Fruit fly (Drosophila melanogaster) whole organism, embryonic: ENCODE results near the gene Snx6.

ENCODE experiments used
- Ada2b ChIP-seq: fragments of 200-800 bp; sonication (Bioruptor generic); IDR thresholded peaks from 2 replicates; pipeline ENCODE4 v1.3.6; 2022; ENCODE audit warnings: missing biosample characterization, missing genetic modification characterization
- Asciz ChIP-seq: fragments of 200-800 bp; sonication (Bioruptor generic); optimal IDR thresholded peaks from 2 replicates; lab custom pipeline; 2017; ENCODE audit warnings: missing biosample characterization, mild to moderate bottlenecking, missing genetic modification characterization, missing genetic modification reagents
- CG10431 ChIP-seq: fragments of 200-800 bp; sonication (Bioruptor generic); optimal IDR thresholded peaks from 3 replicates; lab custom pipeline; 2018; ENCODE audit warnings: missing biosample characterization, mild to moderate bottlenecking, missing genetic modification characterization
- CG11247 ChIP-seq: fragments of 200-800 bp; sonication (Bioruptor generic); IDR thresholded peaks from 2 replicates; pipeline ENCODE4 v1.3.6; 2022; ENCODE audit warnings: missing biosample characterization, missing genetic modification characterization
- CG1233 ChIP-seq: fragments of 200-800 bp; sonication (Bioruptor generic); optimal IDR thresholded peaks from 4 replicates; lab custom pipeline; 2018; ENCODE audit warnings: missing biosample characterization, mild to moderate bottlenecking, missing genetic modification characterization
- CG12659 ChIP-seq: fragments of 200-800 bp; sonication (Bioruptor generic); optimal IDR thresholded peaks from 3 replicates; lab custom pipeline; 2017; ENCODE audit warnings: mild to moderate bottlenecking, missing biosample characterization, missing genetic modification reagents, missing genetic modification characterization
- CG12942 ChIP-seq: fragments of 200-800 bp; sonication (Bioruptor generic); optimal IDR thresholded peaks from 3 replicates; lab custom pipeline; 2016; ENCODE audit warnings: missing biosample characterization, missing genetic modification characterization
- CG14441 ChIP-seq: fragments of 200-800 bp; sonication (Bioruptor generic); IDR thresholded peaks from 2 replicates; pipeline ENCODE4 v1.3.6; 2022; ENCODE audit warnings: missing biosample characterization, missing genetic modification characterization
- CG15269 ChIP-seq: fragments of 200-800 bp; sonication (Bioruptor generic); optimal IDR thresholded peaks from 2 replicates; lab custom pipeline; 2018; ENCODE audit warnings: missing biosample characterization, mild to moderate bottlenecking, missing genetic modification characterization, moderate library complexity
- CG17328 ChIP-seq: fragments of 200-800 bp; sonication (Bioruptor generic); IDR thresholded peaks from 2 replicates; pipeline ENCODE4 v1.3.6; 2022; ENCODE audit warnings: missing biosample characterization, missing genetic modification characterization
- CG17385 ChIP-seq: fragments of 200-800 bp; sonication (Bioruptor generic); optimal IDR thresholded peaks from 3 replicates; lab custom pipeline; 2018; ENCODE audit warnings: missing biosample characterization, mild to moderate bottlenecking, missing genetic modification characterization
- CG17829 ChIP-seq: fragments of 200-800 bp; optimal IDR thresholded peaks from 2 replicates; lab custom pipeline; 2019; ENCODE audit warnings: missing biosample characterization, mild to moderate bottlenecking, missing genetic modification characterization, moderate library complexity
- CG18262 ChIP-seq: fragments of 200-800 bp; optimal IDR thresholded peaks from 3 replicates; lab custom pipeline; 2019; ENCODE audit warnings: missing biosample characterization, mild to moderate bottlenecking, missing genetic modification characterization, moderate library complexity
- CG18599 ChIP-seq: fragments of 200-800 bp; sonication (Bioruptor generic); optimal IDR thresholded peaks from 3 replicates; lab custom pipeline; 2017; ENCODE audit warnings: missing biosample characterization, missing genetic modification characterization, mild to moderate bottlenecking, moderate library complexity, missing genetic modification reagents
- CG2875 ChIP-seq: fragments of 200-800 bp; sonication (Bioruptor generic); optimal IDR thresholded peaks from 2 replicates; lab custom pipeline; 2017; ENCODE audit warnings: missing biosample characterization, mild to moderate bottlenecking, missing genetic modification characterization, missing genetic modification reagents
- CG32767 ChIP-seq: fragments of 200-800 bp; sonication (Bioruptor generic); IDR thresholded peaks from 2 replicates; pipeline ENCODE4 v1.3.6; 2022; ENCODE audit warnings: missing biosample characterization, missing genetic modification characterization
- CG34422 ChIP-seq: fragments of 200-800 bp; sonication (Bioruptor generic); IDR thresholded peaks from 3 replicates; pipeline ENCODE4 v1.3.6; 2022; ENCODE audit warnings: missing biosample characterization, missing genetic modification characterization
- CG4820 ChIP-seq: fragments of 200-800 bp; sonication (Bioruptor generic); optimal IDR thresholded peaks from 3 replicates; lab custom pipeline; 2016; ENCODE audit warnings: missing biosample characterization, missing genetic modification characterization
- CG6654 ChIP-seq: fragments of 200-800 bp; sonication (Bioruptor generic); optimal IDR thresholded peaks from 2 replicates; lab custom pipeline; 2017; ENCODE audit warnings: missing biosample characterization, mild to moderate bottlenecking, missing genetic modification characterization
- CG6765 ChIP-seq: fragments of 200-800 bp; sonication (Bioruptor generic); optimal IDR thresholded peaks from 3 replicates; lab custom pipeline; 2017; ENCODE audit warnings: missing biosample characterization, mild to moderate bottlenecking, missing genetic modification characterization
- CG8924 ChIP-seq: fragments of 200-800 bp; optimal IDR thresholded peaks from 3 replicates; lab custom pipeline; 2019; ENCODE audit warnings: missing biosample characterization, mild to moderate bottlenecking, missing genetic modification characterization, moderate library complexity
- CoRest ChIP-seq: fragments of 200-800 bp; sonication (Bioruptor generic); optimal IDR thresholded peaks from 3 replicates; lab custom pipeline; 2018; ENCODE audit warnings: missing biosample characterization, mild to moderate bottlenecking, missing genetic modification characterization, moderate library complexity
- E2f1 ChIP-seq: fragments of 200-800 bp; sonication (Bioruptor generic); IDR thresholded peaks from 2 replicates; pipeline ENCODE4 v1.3.6; 2022; ENCODE audit warnings: missing biosample characterization, missing genetic modification characterization
- Ets65A ChIP-seq: fragments of 200-800 bp; sonication (Bioruptor generic); peaks from one replicate; lab custom pipeline; 2016; ENCODE audit warnings: missing biosample characterization, missing genetic modification characterization
- Fer1 ChIP-seq: fragments of 200-800 bp; sonication (Bioruptor generic); optimal IDR thresholded peaks from 2 replicates; lab custom pipeline; 2017; ENCODE audit warnings: missing biosample characterization, mild to moderate bottlenecking, missing genetic modification characterization
- Gug ChIP-seq: fragments of 200-800 bp; sonication (Bioruptor generic); IDR thresholded peaks from 4 replicates; pipeline ENCODE4 v1.3.6; 2022; ENCODE audit warnings: missing biosample characterization, missing genetic modification characterization
- Hr3 ChIP-seq: fragments of 200-800 bp; sonication (Bioruptor generic); optimal IDR thresholded peaks from 3 replicates; lab custom pipeline; 2016; ENCODE audit warnings: missing biosample characterization, missing genetic modification characterization
- Hr39 ChIP-seq: fragments of >200 bp; optimal IDR thresholded peaks from 2 replicates; lab custom pipeline; 2017
- MBD-R2 ChIP-seq: fragments of 200-800 bp; sonication (Bioruptor generic); IDR thresholded peaks from 2 replicates; pipeline ENCODE4 v1.3.6; 2022; ENCODE audit warnings: missing biosample characterization, missing genetic modification characterization
- MTF-1 ChIP-seq: fragments of 200-800 bp; sonication (Bioruptor generic); optimal IDR thresholded peaks from 2 replicates; lab custom pipeline; 2018; ENCODE audit warnings: missing biosample characterization, mild to moderate bottlenecking, missing genetic modification characterization, borderline replicate concordance
- Meics ChIP-seq: fragments of 200-800 bp; sonication (Bioruptor generic); optimal IDR thresholded peaks from 2 replicates; lab custom pipeline; 2017; ENCODE audit warnings: missing biosample characterization, mild to moderate bottlenecking, missing genetic modification characterization
- Nf-YC ChIP-seq: fragments of 200-800 bp; optimal IDR thresholded peaks from 3 replicates; lab custom pipeline; 2019; ENCODE audit warnings: missing biosample characterization, mild to moderate bottlenecking, missing genetic modification characterization, moderate library complexity
- Stat92E ChIP-seq, 3 experiments: fragments of >200 bp in 2 of 3; fragments of 200-800 bp in 1 of 3; sonication (Bioruptor generic) in 1 of 3; optimal IDR thresholded peaks; 2 replicates each; lab custom pipeline; 2017 to 2019; ENCODE audit warnings: missing biosample characterization in 3 of 3, missing genetic modification characterization in 3 of 3, mild to moderate bottlenecking in 1 of 3, moderate library complexity in 1 of 3
- Xbp1 ChIP-seq: fragments of 200-800 bp; sonication (Bioruptor generic); optimal IDR thresholded peaks from 3 replicates; lab custom pipeline; 2016; ENCODE audit warnings: missing biosample characterization, mild to moderate bottlenecking, missing genetic modification characterization
- ab ChIP-seq: fragments of 200-800 bp; sonication (Bioruptor generic); optimal IDR thresholded peaks from 2 replicates; lab custom pipeline; 2016; ENCODE audit warnings: missing biosample characterization, missing genetic modification characterization
- amos ChIP-seq: fragments of 200-800 bp; sonication (Bioruptor generic); IDR thresholded peaks from 2 replicates; pipeline ENCODE4 v1.3.6; 2022; ENCODE audit warnings: missing biosample characterization, missing genetic modification characterization; ENCODE audit not compliant: partially characterized antibody
- crc ChIP-seq: fragments of 200-800 bp; sonication (Bioruptor generic); optimal IDR thresholded peaks from 2 replicates; lab custom pipeline; 2016; ENCODE audit warnings: missing biosample characterization, missing genetic modification characterization
- dpn ChIP-seq, 2 experiments: fragments of 200-800 bp; sonication (Bioruptor generic); optimal IDR thresholded peaks; 3 replicates each; lab custom pipeline; 2016; ENCODE audit warnings: missing biosample characterization in 2 of 2, missing genetic modification characterization in 2 of 2
- fd3F ChIP-seq: fragments of 200-800 bp; sonication (Bioruptor generic); optimal IDR thresholded peaks from 2 replicates; lab custom pipeline; 2018; ENCODE audit warnings: missing biosample characterization, mild to moderate bottlenecking, missing genetic modification characterization, moderate library complexity
- gem ChIP-seq: fragments of 200-800 bp; sonication (Bioruptor generic); optimal IDR thresholded peaks from 2 replicates; lab custom pipeline; 2019; ENCODE audit warnings: missing biosample characterization, mild to moderate bottlenecking, missing genetic modification characterization, moderate library complexity
- jigr1 ChIP-seq: fragments of 200-800 bp; sonication (Bioruptor generic); IDR thresholded peaks from 3 replicates; pipeline ENCODE4 v1.3.6; 2022; ENCODE audit warnings: missing biosample characterization, missing genetic modification characterization
- jing ChIP-seq: fragments of 200-800 bp; sonication (Bioruptor generic); optimal IDR thresholded peaks from 2 replicates; lab custom pipeline; 2018; ENCODE audit warnings: missing biosample characterization, mild to moderate bottlenecking, missing genetic modification characterization
- lola ChIP-seq, 3 experiments: fragments of >200 bp in 2 of 3; fragments of 200-800 bp in 1 of 3; sonication (Bioruptor generic) in 1 of 3; optimal IDR thresholded peaks; 2 replicates each; lab custom pipeline; 2017 to 2019; ENCODE audit warnings: missing biosample characterization in 3 of 3, missing genetic modification characterization in 3 of 3, mild to moderate bottlenecking in 1 of 3, moderate library complexity in 1 of 3
- nerfin-1 ChIP-seq: fragments of 200-800 bp; sonication (Bioruptor generic); optimal IDR thresholded peaks from 3 replicates; lab custom pipeline; 2019; ENCODE audit warnings: missing biosample characterization, mild to moderate bottlenecking, missing genetic modification characterization, moderate library complexity
- ranshi ChIP-seq: fragments of 200-800 bp; sonication (Bioruptor generic); IDR thresholded peaks from 2 replicates; pipeline ENCODE4 v1.3.6; 2022; ENCODE audit warnings: missing biosample characterization, missing genetic modification characterization
- row ChIP-seq: fragments of 200-800 bp; sonication (Bioruptor generic); IDR thresholded peaks from 3 replicates; pipeline ENCODE4 v1.3.6; 2022; ENCODE audit warnings: missing biosample characterization, missing genetic modification characterization
- run ChIP-seq: fragments of 200-800 bp; sonication (Bioruptor generic); optimal IDR thresholded peaks from 3 replicates; lab custom pipeline; 2018; ENCODE audit warnings: missing biosample characterization, mild to moderate bottlenecking, missing genetic modification characterization
- seq ChIP-seq: fragments of 200-800 bp; sonication (Bioruptor generic); IDR thresholded peaks from 2 replicates; pipeline ENCODE4 v1.3.6; 2022; ENCODE audit warnings: missing biosample characterization, missing genetic modification characterization
- sqz ChIP-seq: fragments of 200-800 bp; sonication (Bioruptor generic); optimal IDR thresholded peaks from 3 replicates; lab custom pipeline; 2018; ENCODE audit warnings: missing biosample characterization, mild to moderate bottlenecking, missing genetic modification characterization
- stc ChIP-seq: fragments of 200-800 bp; sonication (Bioruptor generic); IDR thresholded peaks from 2 replicates; pipeline ENCODE4 v1.3.6; 2022; ENCODE audit warnings: missing biosample characterization, missing genetic modification characterization

Snx6 gene

DNA sequence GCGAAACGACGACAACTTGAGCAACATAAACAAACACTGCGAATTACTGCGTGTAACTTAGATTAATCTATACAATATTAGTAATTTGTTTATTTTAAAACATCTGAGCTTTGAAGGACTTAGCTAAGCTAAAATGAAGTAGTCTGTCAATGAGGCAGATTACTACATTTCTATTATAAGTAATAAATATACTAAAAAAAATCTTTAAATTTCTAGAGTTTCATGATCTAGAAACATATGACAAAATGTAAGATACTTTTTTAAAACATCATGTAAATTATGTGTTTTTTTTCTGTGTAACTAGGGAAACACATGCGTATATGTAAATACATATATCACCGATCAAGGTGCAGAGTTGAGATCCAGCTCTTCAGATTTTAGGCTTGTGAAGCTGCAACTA, 45.6 kb upstream of the Snx6 start (continued):
- TF ChIP-seq CoRest (tag; lab: Kevin White, UChicago) (peak; percentile 72), Asciz (GFP tag; lab: Kevin White, UChicago) (peak; percentile 76), CG12942 (GFP tag; lab: Kevin White, UChicago) (peak; percentile 4), row (peak; percentile 73), CG34422 (GFP tag; lab: Robert Waterston, UW) (0 out of 3 replicates have a peak, but pooled peaks have one; percentile 34), CG17328 (0 out of 2 replicates have a peak, but pooled peaks have one; percentile 23), CG8924 (tag; lab: Kevin White, UChicago) (peak; percentile 62), CG15269 (peak; percentile 87), gem (peak; percentile 86), sqz (GFP tag; lab: Kevin White, UChicago) (peak; percentile 22), crc (no peak), lola (GFP tag; optimal IDR thresholded peaks at IDR 0.05; lab: Kevin White, UChicago) (peak in 1 of 3 experiments; percentile 29), E2f1 (GFP tag; lab: Robert Waterston, UW) (peak; percentile 58; the same call in 1 of the 2 replicates), CG12659 (GFP tag; lab: Kevin White, UChicago) (peak; percentile 57), CG2875 (peak; percentile 45), CG17829 (tag; lab: Kevin White, UChicago) (peak; percentile 47), nerfin-1 (tag; lab: Kevin White, UChicago) (peak; percentile 66), CG6765 (peak; percentile 31), amos (no peak), CG6654 (GFP tag; lab: Kevin White, UChicago) (no peak), Stat92E (GFP tag; optimal IDR thresholded peaks at IDR 0.05; lab: Kevin White, UChicago) (no peak), CG18262 (tag; lab: Kevin White, UChicago) (peak; percentile 61), Nf-YC (tag; lab: Kevin White, UChicago) (peak; percentile 43), Meics (peak; percentile 68), stc (GFP tag; lab: Robert Waterston, UW) (peak; percentile 79), Ada2b (peak; percentile 47; the same call in 1 of the 2 replicates), MBD-R2 (GFP tag; lab: Robert Waterston, UW) (no peak), CG10431 (GFP tag; lab: Kevin White, UChicago) (no peak), jigr1 (GFP tag; lab: Robert Waterston, UW) (no peak), jing (GFP tag; lab: Kevin White, UChicago) (peak; percentile 31), run (tag; lab: Kevin White, UChicago) (peak; percentile 76), seq (GFP tag; lab: Robert Waterston, UW) (peak; percentile 66), ranshi (GFP tag; lab: Robert Waterston, UW) (0 out of 2 replicates have a peak, but pooled peaks have one; percentile 45), CG18599 (GFP tag; lab: Kevin White, UChicago) (peak; percentile 52), Hr3 (GFP tag; lab: Kevin White, UChicago) (peak; percentile 36), dpn (GFP tag; optimal IDR thresholded peaks at IDR 0.05; lab: Kevin White, UChicago) (peak in 1 of 2 experiments; percentile 56), CG4820 (GFP tag; lab: Kevin White, UChicago) (peak; percentile 29), Xbp1 (peak; percentile 64), Ets65A (GFP tag; lab: Kevin White, UChicago) (peak; percentile 80), fd3F (no peak), ab (GFP tag; lab: Kevin White, UChicago) (no peak), MTF-1 (GFP tag; lab: Kevin White, UChicago) (no peak), CG1233 (GFP tag; lab: Kevin White, UChicago) (peak; percentile 55), Hr39 (lab: Kevin White, UChicago) (no peak), CG11247 (GFP tag; lab: Robert Waterston, UW) (no peak), CG32767 (GFP tag; lab: Robert Waterston, UW) (0 out of 2 replicates have a peak, but pooled peaks have one; percentile 23), CG14441 (GFP tag; lab: Robert Waterston, UW) (peak; percentile 72), CG17385 (GFP tag; lab: Kevin White, UChicago) (peak; percentile 53), Fer1 (GFP tag; lab: Kevin White, UChicago) (peak; percentile 62), Gug (no peak)
